Worm (Caenorhabditis elegans) whole organism, young adult: ENCODE results near the gene rpl-37.

ENCODE experiments used
- F33H1.4 ChIP-seq: fragments of 200-800 bp; sonication (Bioruptor generic); IDR thresholded peaks from 2 replicates; pipeline ENCODE4 v1.3.6; 2022; ENCODE audit warnings: missing genetic modification reagents, missing genetic modification characterization, missing compliant biosample characterization
- Y95B8A.8 ChIP-seq: fragments of 200-800 bp; sonication (Bioruptor generic); IDR thresholded peaks from 2 replicates; pipeline ENCODE4 v1.3.6; 2022; ENCODE audit warnings: missing genetic modification reagents, missing genetic modification characterization, missing compliant biosample characterization
- ZK185.1 ChIP-seq: sonication (generic microtip); optimal IDR thresholded peaks from 2 replicates; lab custom pipeline; 2016; ENCODE audit warnings: mild to moderate bottlenecking, missing genetic modification characterization, missing compliant biosample characterization; ENCODE audit not compliant: poor library complexity, severe bottlenecking
- ama-1 ChIP-seq, 3 experiments: fragments of 150-350 bp in 1 of 3; sonication (generic microtip) in 2 of 3; optimal IDR thresholded peaks; 2 replicates each; lab custom pipeline; 2014 to 2018; ENCODE audit warnings: missing biosample characterization in 2 of 3, missing genetic modification characterization in 2 of 3, missing genetic modification reagents in 2 of 3
- aptf-3 ChIP-seq: fragments of 200-800 bp; sonication (Bioruptor generic); IDR thresholded peaks from 2 replicates; pipeline ENCODE4 v1.3.6; 2022; ENCODE audit warnings: missing genetic modification characterization, missing compliant biosample characterization
- attf-3 ChIP-seq: fragments of 200-800 bp; sonication (Bioruptor generic); conservative IDR thresholded peaks from 2 replicates; pipeline ENCODE4 v1.3.6; 2022; ENCODE audit warnings: missing genetic modification reagents, missing genetic modification characterization, missing compliant biosample characterization
- ceh-58 ChIP-seq: fragments of 200-800 bp; sonication (Bioruptor generic); IDR thresholded peaks from 2 replicates; pipeline ENCODE4 v1.3.6; 2022; ENCODE audit warnings: missing genetic modification characterization, missing compliant biosample characterization
- chd-7 ChIP-seq: sonication (generic microtip); optimal IDR thresholded peaks from 2 replicates; lab custom pipeline; 2016; ENCODE audit warnings: mild to moderate bottlenecking, missing genetic modification characterization, moderate library complexity, missing compliant biosample characterization
- egrh-3 ChIP-seq: fragments of 200-800 bp; sonication (Bioruptor generic); IDR thresholded peaks from 2 replicates; pipeline ENCODE4 v1.3.6; 2022; ENCODE audit warnings: missing genetic modification reagents, missing genetic modification characterization, missing compliant biosample characterization
- ekl-4 ChIP-seq: fragments of 200-800 bp; sonication (Bioruptor generic); IDR thresholded peaks from 2 replicates; pipeline ENCODE4 v1.3.6; 2022; ENCODE audit warnings: missing genetic modification reagents, missing genetic modification characterization, missing compliant biosample characterization
- hmg-1.2 ChIP-seq: fragments of 200-800 bp; sonication (Bioruptor generic); IDR thresholded peaks from 2 replicates; pipeline ENCODE4 v1.3.6; 2022; ENCODE audit warnings: missing genetic modification reagents, missing genetic modification characterization, missing compliant biosample characterization
- hsf-1 ChIP-seq: fragments of 200-800 bp; sonication (Bioruptor generic); IDR thresholded peaks from 2 replicates; pipeline ENCODE4 v1.3.6; 2022; ENCODE audit warnings: missing genetic modification reagents, missing genetic modification characterization, missing compliant biosample characterization
- lin-40 ChIP-seq: sonication (generic microtip); optimal IDR thresholded peaks from 2 replicates; lab custom pipeline; 2016; ENCODE audit warnings: missing genetic modification characterization, mild to moderate bottlenecking, missing compliant biosample characterization, missing genotype, missing genetic modification reagents
- madf-10 ChIP-seq: sonication (generic microtip); optimal IDR thresholded peaks from 2 replicates; lab custom pipeline; 2016; ENCODE audit warnings: mild to moderate bottlenecking, missing genetic modification characterization, missing compliant biosample characterization
- madf-3 ChIP-seq: fragments of 200-800 bp; sonication (Bioruptor generic); IDR thresholded peaks from 2 replicates; pipeline ENCODE4 v1.3.6; 2022; ENCODE audit warnings: missing genetic modification reagents, missing genetic modification characterization, missing compliant biosample characterization
- madf-8 ChIP-seq: fragments of 200-800 bp; sonication (Bioruptor generic); conservative IDR thresholded peaks from 2 replicates; pipeline ENCODE4 v1.3.6; 2022; ENCODE audit warnings: missing genetic modification reagents, missing genetic modification characterization, missing compliant biosample characterization
- mcd-1 ChIP-seq: fragments of 200-800 bp; sonication (Bioruptor generic); IDR thresholded peaks from 2 replicates; pipeline ENCODE4 v1.3.6; 2022; ENCODE audit warnings: missing genetic modification reagents, missing genetic modification characterization, missing compliant biosample characterization
- mel-28 ChIP-seq: sonication (generic microtip); optimal IDR thresholded peaks from 2 replicates; lab custom pipeline; 2016; ENCODE audit warnings: borderline replicate concordance, mild to moderate bottlenecking, missing genetic modification characterization, missing compliant biosample characterization
- nfya-1 ChIP-seq: sonication (generic microtip); optimal IDR thresholded peaks from 2 replicates; lab custom pipeline; 2017; ENCODE audit warnings: antibody characterized with exemption, missing compliant biosample characterization, missing genetic modification characterization, borderline replicate concordance; ENCODE audit not compliant: insufficient read depth
- nfyb-1 ChIP-seq: fragments of 200-800 bp; sonication (Bioruptor generic); IDR thresholded peaks from 2 replicates; pipeline ENCODE4 v1.3.6; 2022; ENCODE audit warnings: missing genetic modification reagents, missing genetic modification characterization, missing compliant biosample characterization
- pbrm-1 ChIP-seq: fragments of 200-800 bp; sonication (Bioruptor generic); IDR thresholded peaks from 2 replicates; pipeline ENCODE4 v1.3.6; 2022; ENCODE audit warnings: missing genetic modification reagents, missing genetic modification characterization, missing compliant biosample characterization
- rcor-1 ChIP-seq: fragments of 200-800 bp; sonication (Bioruptor generic); IDR thresholded peaks from 2 replicates; pipeline ENCODE4 v1.3.6; 2022; ENCODE audit warnings: missing genetic modification reagents, missing genetic modification characterization, missing compliant biosample characterization
- rec-8 ChIP-seq, 2 experiments: sonication (generic microtip); optimal IDR thresholded peaks; 2 replicates each; lab custom pipeline; 2016; ENCODE audit warnings: mild to moderate bottlenecking in 2 of 2, missing genetic modification characterization in 2 of 2, missing genetic modification reagents in 2 of 2, missing genotype in 2 of 2, missing biosample characterization in 1 of 2, missing compliant biosample characterization in 1 of 2, moderate library complexity in 1 of 2
- snpc-1.3 ChIP-seq: sonication (generic microtip); optimal IDR thresholded peaks from 2 replicates; lab custom pipeline; 2017; ENCODE audit warnings: missing genetic modification characterization, mild to moderate bottlenecking, missing compliant biosample characterization, antibody characterized with exemption, moderate library complexity, missing genotype, missing genetic modification reagents; ENCODE audit not compliant: insufficient read depth
- snpc-4 ChIP-seq, 5 experiments: fragments of 150-350 bp in 1 of 5; sonication (generic microtip) in 4 of 5; optimal IDR thresholded peaks; 2 replicates each; lab custom pipeline; 2014 to 2018; ENCODE audit warnings: missing genetic modification characterization in 5 of 5, missing biosample characterization in 3 of 5, antibody characterized with exemption in 2 of 5, mild to moderate bottlenecking in 2 of 5, missing compliant biosample characterization in 2 of 5, missing genotype in 2 of 5, moderate library complexity in 2 of 5, missing genetic modification reagents in 1 of 5
- sptf-2 ChIP-seq: fragments of 200-800 bp; sonication (Bioruptor generic); optimal IDR thresholded peaks from 2 replicates; lab custom pipeline; 2018; ENCODE audit warnings: mild to moderate bottlenecking, missing genetic modification characterization, missing compliant biosample characterization
- xnd-1 ChIP-seq: sonication (generic microtip); optimal IDR thresholded peaks from 2 replicates; lab custom pipeline; 2016; ENCODE audit warnings: missing genotype, missing genetic modification reagents, missing genetic modification characterization, missing compliant biosample characterization
- zfh-2 ChIP-seq: fragments of 200-800 bp; sonication (Bioruptor generic); conservative IDR thresholded peaks from 2 replicates; pipeline ENCODE4 v1.3.6; 2022; ENCODE audit warnings: missing genetic modification reagents, missing genetic modification characterization, missing compliant biosample characterization
- ztf-22 ChIP-seq: fragments of 200-800 bp; sonication (Bioruptor generic); optimal IDR thresholded peaks from 2 replicates; lab custom pipeline; 2018; ENCODE audit warnings: mild to moderate bottlenecking, missing genetic modification characterization, moderate library complexity, missing compliant biosample characterization

rpl-37 gene

DNA sequence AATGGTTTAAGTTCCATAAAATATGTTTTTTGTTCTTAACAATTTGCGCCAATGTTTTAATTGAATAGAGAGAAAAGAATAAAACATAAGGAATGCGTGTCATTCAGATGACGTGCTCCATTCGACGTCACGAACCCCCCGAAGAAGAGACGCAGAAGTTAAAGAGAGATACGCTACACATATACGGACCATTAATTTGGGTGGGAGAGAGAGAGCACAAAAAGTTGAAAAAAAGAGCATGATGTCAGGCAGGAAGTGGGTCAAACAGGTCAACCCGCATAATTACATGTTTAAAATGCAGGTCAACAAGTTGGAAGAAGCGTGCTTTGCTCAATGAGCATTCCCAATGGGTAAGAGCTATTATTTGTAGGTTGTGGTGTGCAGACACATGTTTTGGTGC lies 31.8 kb downstream of the rpl-37 start:
- TF ChIP-seq rcor-1 (GFP tag; lab: Robert Waterston, UW) (no peak), ztf-22 (GFP tag; lab: Kevin White, UChicago) (no peak), pbrm-1 (GFP tag; lab: Robert Waterston, UW) (no peak), Y95B8A.8 (GFP tag; lab: Robert Waterston, UW) (no peak), attf-3 (GFP tag; lab: Robert Waterston, UW) (no peak), ceh-58 (GFP tag; lab: Robert Waterston, UW) (no peak), ama-1 (optimal IDR thresholded peaks at IDR 0.05; lab: Kevin White, UChicago) (no peak), ama-1 (GFP tag; optimal IDR thresholded peaks at IDR 0.05; lab: Kevin White, UChicago) (no peak), aptf-3 (GFP tag; lab: Robert Waterston, UW) (no peak), madf-10 (tag; lab: Kevin White, UChicago) (no peak), nfya-1 (tag; lab: Kevin White, UChicago) (no peak), madf-8 (GFP tag; lab: Robert Waterston, UW) (no peak), rec-8 (tag; optimal IDR thresholded peaks at IDR 0.05; lab: Kevin White, UChicago) (no peak), chd-7 (tag; lab: Kevin White, UChicago) (no peak), ZK185.1 (tag; lab: Kevin White, UChicago) (no peak), snpc-4 (GFP tag; optimal IDR thresholded peaks at IDR 0.05; lab: Kevin White, UChicago) (no peak), snpc-4 (tag; optimal IDR thresholded peaks at IDR 0.05; lab: Kevin White, UChicago) (no peak), mcd-1 (no peak), sptf-2 (GFP tag; lab: Kevin White, UChicago) (no peak)
- TF ChIP-seq, all 124 proteins: peak for 0

DNA sequence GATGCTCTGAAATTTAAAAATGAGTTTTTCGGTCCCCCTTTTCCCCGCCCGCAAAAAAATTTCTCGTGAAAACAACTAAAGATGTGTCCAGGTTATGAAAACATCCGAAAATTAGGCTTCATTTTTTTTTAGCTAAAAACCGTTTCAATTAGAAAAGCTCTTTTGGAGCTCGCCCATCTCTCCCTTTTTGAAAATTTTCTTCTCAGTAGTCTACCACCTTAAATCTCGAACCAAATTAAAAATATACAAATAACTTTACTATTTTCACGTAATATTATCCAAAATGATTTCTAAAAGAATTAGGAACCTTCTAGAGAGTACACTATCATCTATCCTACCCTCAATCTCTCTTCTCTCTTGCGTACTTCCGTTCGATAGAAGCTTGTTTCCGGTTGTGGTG lies 33.8 kb downstream of the rpl-37 start:
- TF ChIP-seq xnd-1 (tag; lab: Kevin White, UChicago): no peak
- no peak for TF ChIP-seq ekl-4 (GFP tag; lab: Robert Waterston, UW)
- no peak for TF ChIP-seq hsf-1 (GFP tag; lab: Robert Waterston, UW)
- no peak for TF ChIP-seq hmg-1.2 (GFP tag; lab: Robert Waterston, UW)
- TF ChIP-seq mel-28 (tag; lab: Kevin White, UChicago): no peak
- TF ChIP-seq F33H1.4 (GFP tag; lab: Robert Waterston, UW): no peak

DNA sequence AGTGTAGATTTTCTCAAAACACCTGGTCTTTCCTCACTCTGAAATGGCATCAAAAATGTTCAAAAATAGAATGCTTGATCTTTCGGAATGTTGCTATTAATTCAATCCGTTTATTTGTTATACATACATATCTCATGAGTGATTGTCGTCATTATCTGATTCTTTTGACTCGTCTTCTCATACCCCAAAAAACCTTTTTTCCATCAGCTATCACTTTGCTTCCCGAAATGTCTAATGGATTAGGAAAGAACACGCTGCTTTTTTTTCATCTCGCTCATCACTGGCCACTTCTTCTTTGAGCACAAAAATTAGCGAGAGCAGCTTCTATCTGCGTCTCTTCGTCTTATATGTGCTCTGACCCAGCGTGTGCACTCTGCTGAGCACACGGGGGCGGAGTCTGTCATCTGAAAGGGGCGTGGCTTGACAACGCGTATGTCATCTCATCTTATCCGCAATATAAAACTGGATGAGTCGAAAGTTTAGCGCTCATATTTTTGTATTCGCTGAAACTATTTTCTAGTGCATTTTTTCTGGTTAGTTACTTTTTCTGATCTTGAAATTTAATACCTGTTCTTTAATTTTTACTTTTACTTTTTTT lies 36.4 kb downstream of the rpl-37 start:
- TF ChIP-seq snpc-1.3 (tag; lab: Kevin White, UChicago) (no peak), madf-3 (GFP tag; lab: Robert Waterston, UW) (0 out of 2 replicates have a peak, but pooled peaks have one; percentile 19)
- TF ChIP-seq, all 124 proteins: peak for 1

DNA sequence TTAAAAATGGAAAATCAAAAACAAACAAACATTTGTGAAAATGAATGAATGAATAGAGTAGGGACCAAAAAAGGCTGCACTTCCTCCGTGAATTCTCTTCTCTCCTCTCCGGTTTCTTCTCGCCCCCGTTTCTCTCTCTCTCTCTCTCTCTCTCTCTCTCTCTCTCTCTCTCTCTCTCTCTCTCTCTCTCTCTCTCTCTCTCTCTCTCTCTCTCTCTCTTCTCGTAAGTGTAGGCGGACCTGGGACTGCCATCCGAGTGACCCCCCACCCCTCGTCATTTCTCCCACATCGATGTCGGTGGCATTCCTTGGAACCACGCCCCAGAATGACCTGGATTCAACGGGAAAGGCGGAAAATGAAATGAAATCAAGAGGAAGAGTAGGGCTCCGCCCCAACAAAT lies 38.3 kb downstream of the rpl-37 start:
- TF ChIP-seq lin-40 (tag; lab: Kevin White, UChicago) (no peak), hmg-1.2 (GFP tag; lab: Robert Waterston, UW) (0 out of 2 replicates have a peak, but pooled peaks have one; percentile 13), nfyb-1 (0 out of 2 replicates have a peak, but pooled peaks have one; percentile 35), mcd-1 (peak; percentile 13; the same call in 1 of the 2 replicates), chd-7 (tag; lab: Kevin White, UChicago) (no peak), egrh-3 (peak; percentile 56; the same call in 1 of the 2 replicates), zfh-2 (GFP tag; lab: Robert Waterston, UW) (peak; percentile 86)
